Worm (Caenorhabditis elegans) whole organism, L1 larva: ENCODE data around the gene srd-8.

Experiments
- C04F5.9 ChIP-seq: sonication (generic microtip); optimal IDR thresholded peaks from 2 replicates; lab custom pipeline; 2016; ENCODE audit warnings: missing genetic modification characterization, missing compliant biosample characterization
- C16A3.4 ChIP-seq: fragments of 150-350 bp; optimal IDR thresholded peaks from 2 replicates; lab custom pipeline; 2014; ENCODE audit warnings: missing biosample characterization, missing genetic modification characterization
- F16B12.6 ChIP-seq: fragments of 150-350 bp; optimal IDR thresholded peaks from 2 replicates; lab custom pipeline; 2014; ENCODE audit warnings: missing biosample characterization, missing genetic modification characterization
- aha-1 ChIP-seq: fragments of 150-350 bp; optimal IDR thresholded peaks from 2 replicates; lab custom pipeline; 2014; ENCODE audit warnings: missing biosample characterization, missing genetic modification characterization
- alr-1 ChIP-seq: fragments of 200-800 bp; sonication (Bioruptor generic); optimal IDR thresholded peaks from 2 replicates; lab custom pipeline; 2018; ENCODE audit warnings: borderline replicate concordance, mild to moderate bottlenecking, missing genetic modification characterization, missing compliant biosample characterization
- aly-2 ChIP-seq: fragments of 150-350 bp; optimal IDR thresholded peaks from 2 replicates; lab custom pipeline; 2014; ENCODE audit warnings: missing biosample characterization, missing genetic modification characterization
- ama-1 ChIP-seq: fragments of 150-350 bp; optimal IDR thresholded peaks from 2 replicates; lab custom pipeline; 2014
- blmp-1 ChIP-seq: fragments of 150-350 bp; optimal IDR thresholded peaks from 2 replicates; lab custom pipeline; 2014; ENCODE audit warnings: missing biosample characterization, missing genetic modification characterization
- ceh-63 ChIP-seq: fragments of 200-800 bp; sonication (Bioruptor generic); optimal IDR thresholded peaks from 2 replicates; lab custom pipeline; 2018; ENCODE audit warnings: mild to moderate bottlenecking, missing genetic modification characterization, missing compliant biosample characterization
- ceh-82 ChIP-seq, 3 experiments: fragments of 150-350 bp in 1 of 3; sonication (generic microtip) in 2 of 3; optimal IDR thresholded peaks; 2 replicates each; lab custom pipeline; 2014 to 2017; ENCODE audit warnings: missing biosample characterization in 3 of 3, missing genetic modification characterization in 3 of 3
- ceh-90 ChIP-seq: sonication (generic microtip); optimal IDR thresholded peaks from 2 replicates; lab custom pipeline; 2016; ENCODE audit warnings: missing genetic modification characterization, missing compliant biosample characterization
- ces-1 ChIP-seq: fragments of 150-350 bp; optimal IDR thresholded peaks from 2 replicates; lab custom pipeline; 2014; ENCODE audit warnings: missing biosample characterization, missing genetic modification reagents, missing genetic modification characterization
- dsc-1 ChIP-seq: sonication (generic microtip); optimal IDR thresholded peaks from 2 replicates; lab custom pipeline; 2016; ENCODE audit warnings: mild to moderate bottlenecking, missing genetic modification characterization, missing compliant biosample characterization
- efl-1 ChIP-seq, 4 experiments: fragments of 150-350 bp; optimal IDR thresholded peaks in 3 of 4; peaks in 1 of 4; 1 replicate in 1 of 4; 2 replicates in 3 of 4; lab custom pipeline; 2014; ENCODE audit warnings: missing biosample characterization in 2 of 4, missing genetic modification characterization in 2 of 4, missing genetic modification reagents in 2 of 4
- efl-3 ChIP-seq: fragments of 200-800 bp; sonication (Bioruptor generic); optimal IDR thresholded peaks from 2 replicates; lab custom pipeline; 2018; ENCODE audit warnings: mild to moderate bottlenecking, missing genetic modification characterization, missing compliant biosample characterization
- elt-2 ChIP-seq: sonication (generic microtip); optimal IDR thresholded peaks from 2 replicates; lab custom pipeline; 2016; ENCODE audit warnings: missing genetic modification characterization, mild to moderate bottlenecking, inconsistent platforms, missing compliant biosample characterization, missing genetic modification reagents
- elt-3 ChIP-seq, 6 experiments: fragments of 150-350 bp in 1 of 6; sonication (generic microtip); optimal IDR thresholded peaks; 2 replicates each; lab custom pipeline; 2017 to 2018; ENCODE audit warnings: missing biosample characterization in 6 of 6, missing genetic modification characterization in 6 of 6, inconsistent platforms in 1 of 6
- ets-5 ChIP-seq: fragments of 200-800 bp; sonication (Bioruptor generic); IDR thresholded peaks from 2 replicates; pipeline ENCODE4 v1.3.6; 2022; ENCODE audit warnings: missing genetic modification characterization, missing compliant biosample characterization
- fkh-10 ChIP-seq: sonication (generic microtip); optimal IDR thresholded peaks from 2 replicates; lab custom pipeline; 2017; ENCODE audit warnings: missing biosample characterization, missing genetic modification reagents, missing genetic modification characterization
- fkh-4 ChIP-seq: sonication (generic microtip); optimal IDR thresholded peaks from 2 replicates; lab custom pipeline; 2016; ENCODE audit warnings: missing compliant biosample characterization, missing genetic modification characterization, borderline replicate concordance
- fkh-8 ChIP-seq: sonication (generic microtip); optimal IDR thresholded peaks from 2 replicates; lab custom pipeline; 2016; ENCODE audit warnings: mild to moderate bottlenecking, missing genetic modification characterization, missing compliant biosample characterization
- grh-1 ChIP-seq: fragments of 200-800 bp; sonication (Bioruptor generic); IDR thresholded peaks from 2 replicates; pipeline ENCODE4 v1.3.6; 2022; ENCODE audit warnings: missing genetic modification reagents, missing genetic modification characterization, missing compliant biosample characterization
- hlh-4 ChIP-seq: sonication (generic microtip); optimal IDR thresholded peaks from 2 replicates; lab custom pipeline; 2016; ENCODE audit warnings: mild to moderate bottlenecking, missing genetic modification characterization, missing compliant biosample characterization
- hpl-2 ChIP-seq: fragments of 150-350 bp; optimal IDR thresholded peaks from 2 replicates; lab custom pipeline; 2014; ENCODE audit warnings: missing biosample characterization, missing genetic modification reagents, missing genetic modification characterization
- irx-1 ChIP-seq: sonication (generic microtip); optimal IDR thresholded peaks from 2 replicates; lab custom pipeline; 2016; ENCODE audit warnings: missing genetic modification characterization, missing compliant biosample characterization
- lin-14 ChIP-seq: fragments of 200-800 bp; sonication (Bioruptor generic); optimal IDR thresholded peaks from 2 replicates; lab custom pipeline; 2018; ENCODE audit warnings: mild to moderate bottlenecking, missing genetic modification characterization, moderate library complexity, missing compliant biosample characterization
- lin-15B ChIP-seq: fragments of 150-350 bp; sonication (generic microtip); optimal IDR thresholded peaks from 3 replicates; lab custom pipeline; 2014; ENCODE audit warnings: missing biosample characterization, missing genetic modification characterization
- lin-35 ChIP-seq, 2 experiments: fragments of 150-350 bp; optimal IDR thresholded peaks; 2 replicates each; lab custom pipeline; 2014; ENCODE audit warnings: missing biosample characterization in 2 of 2, missing genetic modification characterization in 2 of 2, missing genetic modification reagents in 2 of 2
- lin-39 ChIP-seq: fragments of 150-350 bp; optimal IDR thresholded peaks from 2 replicates; lab custom pipeline; 2014; ENCODE audit warnings: missing biosample characterization, missing genetic modification reagents, missing genetic modification characterization
- lir-3 ChIP-seq: sonication (generic microtip); optimal IDR thresholded peaks from 2 replicates; lab custom pipeline; 2016; ENCODE audit warnings: mild to moderate bottlenecking, missing genetic modification characterization, moderate library complexity, missing compliant biosample characterization; ENCODE audit not compliant: poor library complexity
- lsy-2 ChIP-seq, 2 experiments: fragments of 150-350 bp; optimal IDR thresholded peaks; 2 replicates each; lab custom pipeline; 2014; ENCODE audit warnings: missing biosample characterization in 2 of 2, missing genetic modification characterization in 2 of 2
- nhr-20 ChIP-seq: sonication (generic microtip); optimal IDR thresholded peaks from 2 replicates; lab custom pipeline; 2016; ENCODE audit warnings: mild to moderate bottlenecking, missing genetic modification characterization, missing compliant biosample characterization
- nhr-47 ChIP-seq: sonication (generic microtip); optimal IDR thresholded peaks from 2 replicates; lab custom pipeline; 2016; ENCODE audit warnings: mild to moderate bottlenecking, missing genetic modification characterization, moderate library complexity, missing compliant biosample characterization
- nhr-71 ChIP-seq: sonication (generic microtip); optimal IDR thresholded peaks from 2 replicates; lab custom pipeline; 2016; ENCODE audit warnings: mild to moderate bottlenecking, missing genetic modification characterization, moderate library complexity, missing compliant biosample characterization
- nhr-76 ChIP-seq: sonication (generic microtip); optimal IDR thresholded peaks from 2 replicates; lab custom pipeline; 2017; ENCODE audit warnings: missing biosample characterization, missing genetic modification characterization
- nhr-77 ChIP-seq: fragments of 150-350 bp; optimal IDR thresholded peaks from 2 replicates; lab custom pipeline; 2014; ENCODE audit warnings: missing biosample characterization, missing genetic modification characterization
- nhr-85 ChIP-seq: sonication (generic microtip); peaks from one replicate; lab custom pipeline; 2016; ENCODE audit warnings: missing genetic modification characterization, inconsistent platforms, missing compliant biosample characterization
- pag-3 ChIP-seq: sonication (generic microtip); optimal IDR thresholded peaks from 2 replicates; lab custom pipeline; 2017; ENCODE audit warnings: missing genetic modification characterization, mild to moderate bottlenecking, missing compliant biosample characterization, antibody characterized with exemption, borderline replicate concordance; ENCODE audit not compliant: insufficient read depth
- pax-3 ChIP-seq: fragments of 200-800 bp; sonication (Bioruptor generic); optimal IDR thresholded peaks from 2 replicates; lab custom pipeline; 2018; ENCODE audit warnings: mild to moderate bottlenecking, missing genetic modification characterization, moderate library complexity, missing compliant biosample characterization
- pqm-1 ChIP-seq: sonication (generic microtip); optimal IDR thresholded peaks from 3 replicates; lab custom pipeline; 2017; ENCODE audit warnings: missing biosample characterization, missing genetic modification characterization
- snpc-4 ChIP-seq: fragments of 150-350 bp; optimal IDR thresholded peaks from 2 replicates; lab custom pipeline; 2014; ENCODE audit warnings: missing biosample characterization, missing genetic modification characterization
- sup-37 ChIP-seq: fragments of 200-800 bp; sonication (Bioruptor generic); optimal IDR thresholded peaks from 2 replicates; lab custom pipeline; 2018; ENCODE audit warnings: mild to moderate bottlenecking, missing genetic modification characterization, missing compliant biosample characterization
- swsn-7 ChIP-seq: sonication (generic microtip); optimal IDR thresholded peaks from 2 replicates; lab custom pipeline; 2016; ENCODE audit warnings: missing genetic modification characterization, missing compliant biosample characterization
- unc-130 ChIP-seq: fragments of 150-350 bp; optimal IDR thresholded peaks from 2 replicates; lab custom pipeline; 2017; ENCODE audit warnings: missing biosample characterization, missing genetic modification characterization, inconsistent platforms
- unc-86 ChIP-seq: sonication (generic microtip); optimal IDR thresholded peaks from 2 replicates; lab custom pipeline; 2016; ENCODE audit warnings: missing genetic modification characterization, missing compliant biosample characterization
- xbp-1 ChIP-seq: sonication (generic microtip); optimal IDR thresholded peaks from 2 replicates; lab custom pipeline; 2016; ENCODE audit warnings: missing genetic modification characterization, missing compliant biosample characterization
- zip-4 ChIP-seq: fragments of 200-800 bp; sonication (Bioruptor generic); optimal IDR thresholded peaks from 2 replicates; lab custom pipeline; 2018; ENCODE audit warnings: mild to moderate bottlenecking, missing genetic modification characterization, moderate library complexity, missing compliant biosample characterization
- ztf-11 ChIP-seq, 2 experiments: sonication (generic microtip); optimal IDR thresholded peaks; 2 replicates each; lab custom pipeline; 2016 to 2017; ENCODE audit warnings: missing genetic modification characterization in 2 of 2, missing biosample characterization in 1 of 2, missing compliant biosample characterization in 1 of 2
- ztf-4 ChIP-seq: fragments of 150-350 bp; optimal IDR thresholded peaks from 2 replicates; lab custom pipeline; 2014; ENCODE audit warnings: missing biosample characterization, missing genetic modification characterization

Gene srd-8

DNA sequence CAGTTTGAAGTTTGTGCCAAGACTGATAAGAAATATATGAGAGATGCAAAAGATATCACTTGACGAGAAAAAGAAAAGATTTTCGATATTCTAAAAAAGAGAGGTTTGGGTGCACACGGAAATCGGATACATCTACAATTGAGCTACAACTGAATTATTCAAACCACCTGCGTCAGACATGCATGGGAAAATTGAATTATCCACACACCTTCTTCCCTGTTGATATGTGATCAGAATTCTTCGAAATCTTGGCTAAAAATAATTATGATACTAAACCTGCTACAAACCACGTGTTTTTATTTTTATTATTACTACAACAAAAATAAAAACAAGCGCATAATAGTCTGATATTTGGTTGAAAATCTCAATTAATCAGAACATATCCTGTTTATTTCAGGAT lies 12.8 kb upstream of the srd-8 start:
- peak; percentile 23 for TF ChIP-seq lin-14 (GFP tag; lab: Kevin White, UChicago)
- TF ChIP-seq nhr-20 (tag; lab: Kevin White, UChicago): peak; percentile 31
- peak; percentile 30 for TF ChIP-seq hlh-4 (tag; lab: Kevin White, UChicago)
- TF ChIP-seq lsy-2 (tag; optimal IDR thresholded peaks at IDR 0.05; lab: Kevin White, UChicago): no peak
- peak; percentile 24 for TF ChIP-seq unc-86
- peak; percentile 63 for TF ChIP-seq nhr-47 (tag; lab: Kevin White, UChicago)
- TF ChIP-seq elt-2: peak; percentile 19
- TF ChIP-seq fkh-8: peak; percentile 72
- TF ChIP-seq swsn-7: peak; percentile 23
- peak; percentile 69 for TF ChIP-seq nhr-71
- TF ChIP-seq efl-1 (optimal IDR thresholded peaks at IDR 0.05; lab: Kevin White, UChicago): no peak
- peak in 1 of 2 experiments; percentile 67 for TF ChIP-seq efl-1 (GFP tag; optimal IDR thresholded peaks at IDR 0.05 in 1 of 2; lab: Kevin White, UChicago)
- TF ChIP-seq blmp-1: no peak
- TF ChIP-seq elt-3 (tag; optimal IDR thresholded peaks at IDR 0.05; lab: Kevin White, UChicago): no peak
- peak; percentile 59 for TF ChIP-seq dsc-1 (tag; lab: Kevin White, UChicago)

- peak; percentile 60 for TF ChIP-seq C16A3.4 (tag; lab: Kevin White, UChicago)
- peak; percentile 18 for TF ChIP-seq sup-37 (GFP tag; lab: Kevin White, UChicago)
- TF ChIP-seq F16B12.6: no peak
- peak; percentile 99 for TF ChIP-seq nhr-85 (tag; lab: Kevin White, UChicago)
- TF ChIP-seq efl-1 (optimal IDR thresholded peaks at IDR 0.05; lab: Kevin White, UChicago): peak; percentile 72 to 81
- TF ChIP-seq efl-1 (GFP tag; optimal IDR thresholded peaks at IDR 0.05 in 1 of 2; lab: Kevin White, UChicago): peak; percentile 39 to 93
- TF ChIP-seq fkh-4 (tag; lab: Kevin White, UChicago): no peak
- peak; percentile 69 to 79 for TF ChIP-seq lin-35 (GFP tag; optimal IDR thresholded peaks at IDR 0.05; lab: Kevin White, UChicago)
- no peak for TF ChIP-seq ceh-63 (GFP tag; lab: Kevin White, UChicago)
- TF ChIP-seq zip-4 (GFP tag; lab: Kevin White, UChicago): no peak
- TF ChIP-seq ces-1: no peak
- no peak for TF ChIP-seq ets-5 (GFP tag; lab: Robert Waterston, UW)
- peak; percentile 53 for TF ChIP-seq aha-1 (tag; lab: Kevin White, UChicago)
- TF ChIP-seq pag-3: no peak
- TF ChIP-seq ama-1 (lab: Kevin White, UChicago): no peak
- no peak for TF ChIP-seq lin-15B (tag; lab: Kevin White, UChicago)
- TF ChIP-seq ztf-11 (tag; optimal IDR thresholded peaks at IDR 0.05; lab: Kevin White, UChicago): no peak
- TF ChIP-seq pax-3 (tag; lab: Kevin White, UChicago): peak; percentile 51
- TF ChIP-seq ztf-4: peak; percentile 31
- peak; percentile 16 for TF ChIP-seq C04F5.9
- TF ChIP-seq blmp-1: peak; percentile 83
- no peak for TF ChIP-seq alr-1 (tag; lab: Kevin White, UChicago)
- peak; percentile 70 for TF ChIP-seq grh-1 (GFP tag; lab: Robert Waterston, UW)
- TF ChIP-seq elt-3 (tag; optimal IDR thresholded peaks at IDR 0.05; lab: Kevin White, UChicago): peak in 3 of 6 experiments; percentile 51 to 83 (median 73)
- TF ChIP-seq efl-3 (GFP tag; lab: Kevin White, UChicago): no peak
- no peak for TF ChIP-seq nhr-76 (tag; lab: Kevin White, UChicago)
- peak; percentile 75 for TF ChIP-seq irx-1 (tag; lab: Kevin White, UChicago)
- no peak for TF ChIP-seq pqm-1 (tag; lab: Kevin White, UChicago)
- TF ChIP-seq swsn-7: peak; percentile 81
- peak; percentile 47 for TF ChIP-seq lir-3 (tag; lab: Kevin White, UChicago)
- no peak for TF ChIP-seq aly-2 (tag; lab: Kevin White, UChicago)
- TF ChIP-seq hpl-2 (GFP tag; lab: Kevin White, UChicago): no peak
- peak; percentile 92 for TF ChIP-seq nhr-77
- no peak for TF ChIP-seq ceh-90 (tag; lab: Kevin White, UChicago)
- TF ChIP-seq ceh-82 (tag; optimal IDR thresholded peaks at IDR 0.05; lab: Kevin White, UChicago): peak; percentile 13 to 71 (median 69)
- TF ChIP-seq elt-2: no peak
- TF ChIP-seq lin-39: no peak
- peak; percentile 4 for TF ChIP-seq unc-130
- TF ChIP-seq lin-14 (GFP tag; lab: Kevin White, UChicago): peak; percentile 96
- TF ChIP-seq fkh-10 (GFP tag; lab: Kevin White, UChicago): peak; percentile 10
- TF ChIP-seq xbp-1: peak; percentile 71
- peak; percentile 54 for TF ChIP-seq snpc-4 (tag; lab: Kevin White, UChicago)
Measured at ce11 chrIV:5657126-5657666, 11.8 kb upstream of the srd-8 start.
